Worm (Caenorhabditis elegans): ENCODE results near the gene ttr-20.

- TF ChIP-seq B0336.3 (GFP tag; IDR thresholded peaks at IDR 0.05): no peak
- TF ChIP-seq ama-1 (optimal IDR thresholded peaks at IDR 0.05): no peak
- TF ChIP-seq ama-1 (GFP tag; optimal IDR thresholded peaks at IDR 0.05): no peak
- TF ChIP-seq nfya-1 (tag; optimal IDR thresholded peaks at IDR 0.05; ENCODE audit: borderline replicate concordance, insufficient read depth): no peak
- no peak for TF ChIP-seq F22D6.2 (tag; optimal IDR thresholded peaks at IDR 0.05)
- TF ChIP-seq akir-1 (GFP tag; optimal IDR thresholded peaks at IDR 0.05): no peak
- no peak for TF ChIP-seq lin-35 (GFP tag; optimal IDR thresholded peaks at IDR 0.05)
- no peak for TF ChIP-seq sptf-2 (GFP tag; optimal IDR thresholded peaks at IDR 0.05)
- TF ChIP-seq aptf-2 (GFP tag; conservative IDR thresholded peaks at IDR 0.05): no peak
- TF ChIP-seq unc-62 (GFP tag; optimal IDR thresholded peaks at IDR 0.05): no peak
- no peak for TF ChIP-seq pha-4 (tag; optimal IDR thresholded peaks at IDR 0.05)
- no peak for TF ChIP-seq lir-1 (GFP tag; conservative IDR thresholded peaks at IDR 0.05)
- TF ChIP-seq mcd-1 (GFP tag; IDR thresholded peaks at IDR 0.05): no peak
- TF ChIP-seq sea-2 (GFP tag; IDR thresholded peaks at IDR 0.05): no peak
- TF ChIP-seq nhr-27 (tag; optimal IDR thresholded peaks at IDR 0.05): no peak
Observed at ce11 chrIV:4210868-4211267, 35.7 kb upstream of the ttr-20 start.
